Worm (Caenorhabditis elegans) whole organism, L3 larva: ENCODE data around the gene pdha-1.

Experiments used
- R02D3.7 ChIP-seq: fragments of 150-350 bp; optimal IDR thresholded peaks from 2 replicates; lab custom pipeline; 2014; ENCODE audit warnings: missing biosample characterization, missing genetic modification characterization
- ZK546.5 ChIP-seq: sonication (generic microtip); optimal IDR thresholded peaks from 2 replicates; lab custom pipeline; 2017; ENCODE audit warnings: missing biosample characterization, missing genetic modification characterization
- ama-1 ChIP-seq: fragments of 150-350 bp; optimal IDR thresholded peaks from 2 replicates; lab custom pipeline; 2018
- ceh-16 ChIP-seq: sonication (generic microtip); optimal IDR thresholded peaks from 2 replicates; lab custom pipeline; 2017; ENCODE audit warnings: missing biosample characterization, missing genetic modification characterization
- ceh-82 ChIP-seq: fragments of 150-350 bp; optimal IDR thresholded peaks from 2 replicates; lab custom pipeline; 2014; ENCODE audit warnings: missing biosample characterization, missing genetic modification characterization
- daf-12 ChIP-seq: fragments of 150-350 bp; optimal IDR thresholded peaks from 2 replicates; lab custom pipeline; 2014; ENCODE audit warnings: missing biosample characterization, missing genetic modification reagents, missing genetic modification characterization
- egl-5 ChIP-seq: fragments of 150-350 bp; optimal IDR thresholded peaks from 2 replicates; lab custom pipeline; 2017; ENCODE audit warnings: missing biosample characterization, missing genetic modification reagents, missing genetic modification characterization, inconsistent platforms
- elt-1 ChIP-seq: fragments of 150-350 bp; optimal IDR thresholded peaks from 2 replicates; lab custom pipeline; 2014; ENCODE audit warnings: missing biosample characterization, missing genetic modification characterization
- elt-2 ChIP-seq: sonication (generic microtip); optimal IDR thresholded peaks from 2 replicates; lab custom pipeline; 2016; ENCODE audit warnings: missing genetic modification reagents, mild to moderate bottlenecking, missing genetic modification characterization, missing compliant biosample characterization
- elt-3 ChIP-seq, 3 experiments: fragments of 150-350 bp in 1 of 3; sonication (generic microtip) in 2 of 3; optimal IDR thresholded peaks; 2 replicates in 2 of 3; 4 replicates in 1 of 3; lab custom pipeline; 2014 to 2017; ENCODE audit warnings: missing biosample characterization in 3 of 3, missing genetic modification characterization in 3 of 3
- fkh-10 ChIP-seq: sonication (generic microtip); optimal IDR thresholded peaks from 2 replicates; lab custom pipeline; 2017; ENCODE audit warnings: missing biosample characterization, missing genetic modification reagents, missing genetic modification characterization
- hmg-11 ChIP-seq: sonication (generic microtip); optimal IDR thresholded peaks from 2 replicates; lab custom pipeline; 2016; ENCODE audit warnings: missing genetic modification characterization, missing compliant biosample characterization
- jun-1 ChIP-seq: fragments of 150-350 bp; optimal IDR thresholded peaks from 2 replicates; lab custom pipeline; 2014; ENCODE audit warnings: missing biosample characterization, missing genetic modification reagents, missing genetic modification characterization
- lin-15B ChIP-seq: fragments of 150-350 bp; optimal IDR thresholded peaks from 2 replicates; lab custom pipeline; 2014; ENCODE audit warnings: missing biosample characterization, missing genetic modification characterization
- lin-39 ChIP-seq: fragments of 150-350 bp; optimal IDR thresholded peaks from 2 replicates; lab custom pipeline; 2018; ENCODE audit warnings: missing biosample characterization, missing genetic modification reagents, missing genetic modification characterization
- lsy-12 ChIP-seq: sonication (generic microtip); optimal IDR thresholded peaks from 2 replicates; lab custom pipeline; 2016; ENCODE audit warnings: mild to moderate bottlenecking, missing genetic modification characterization, missing compliant biosample characterization
- mdl-1 ChIP-seq: fragments of 150-350 bp; optimal IDR thresholded peaks from 2 replicates; lab custom pipeline; 2014; ENCODE audit warnings: missing biosample characterization, missing genetic modification characterization
- mml-1 ChIP-seq: fragments of 150-350 bp; sonication (generic microtip); optimal IDR thresholded peaks from 3 replicates; lab custom pipeline; 2014; ENCODE audit warnings: missing biosample characterization, missing genetic modification characterization
- nfya-1 ChIP-seq: sonication (generic microtip); optimal IDR thresholded peaks from 2 replicates; lab custom pipeline; 2017; ENCODE audit warnings: missing genetic modification characterization, mild to moderate bottlenecking, missing compliant biosample characterization, antibody characterized with exemption, moderate library complexity; ENCODE audit not compliant: insufficient read depth
- nhr-11 ChIP-seq: fragments of 150-350 bp; optimal IDR thresholded peaks from 2 replicates; lab custom pipeline; 2014; ENCODE audit warnings: missing biosample characterization, missing genetic modification characterization
- nhr-12 ChIP-seq: fragments of 150-350 bp; optimal IDR thresholded peaks from 2 replicates; lab custom pipeline; 2014; ENCODE audit warnings: missing biosample characterization, missing genetic modification characterization
- nhr-23 ChIP-seq: fragments of 150-350 bp; optimal IDR thresholded peaks from 2 replicates; lab custom pipeline; 2014; ENCODE audit warnings: missing biosample characterization, missing genetic modification reagents, missing genetic modification characterization
- nhr-237 ChIP-seq: fragments of 150-350 bp; optimal IDR thresholded peaks from 2 replicates; lab custom pipeline; 2014; ENCODE audit warnings: missing biosample characterization, missing genetic modification characterization
- nhr-25 ChIP-seq: sonication (generic microtip); optimal IDR thresholded peaks from 2 replicates; lab custom pipeline; 2017; ENCODE audit warnings: missing biosample characterization, missing genetic modification characterization
- nhr-28 ChIP-seq: fragments of 150-350 bp; optimal IDR thresholded peaks from 2 replicates; lab custom pipeline; 2014; ENCODE audit warnings: missing biosample characterization, missing genetic modification characterization
- nhr-43 ChIP-seq: sonication (generic microtip); optimal IDR thresholded peaks from 2 replicates; lab custom pipeline; 2016; ENCODE audit warnings: mild to moderate bottlenecking, missing genetic modification characterization, missing compliant biosample characterization; ENCODE audit not compliant: poor library complexity, severe bottlenecking
- nhr-67 ChIP-seq: fragments of 150-350 bp; optimal IDR thresholded peaks from 2 replicates; lab custom pipeline; 2014; ENCODE audit warnings: missing biosample characterization, missing genetic modification characterization
- pha-4 ChIP-seq: fragments of 150-350 bp; optimal IDR thresholded peaks from 2 replicates; lab custom pipeline; 2014; ENCODE audit warnings: missing biosample characterization, missing genetic modification reagents, missing genetic modification characterization
- pqm-1 ChIP-seq: fragments of 150-350 bp; optimal IDR thresholded peaks from 2 replicates; lab custom pipeline; 2017; ENCODE audit warnings: missing biosample characterization, missing genetic modification characterization, inconsistent platforms
- skn-1 ChIP-seq: fragments of 150-350 bp; optimal IDR thresholded peaks from 2 replicates; lab custom pipeline; 2014; ENCODE audit warnings: missing biosample characterization, missing genetic modification characterization
- snpc-4 ChIP-seq: fragments of 150-350 bp; optimal IDR thresholded peaks from 2 replicates; lab custom pipeline; 2014; ENCODE audit warnings: missing biosample characterization, missing genetic modification characterization
- unc-39 ChIP-seq: sonication (generic microtip); optimal IDR thresholded peaks from 4 replicates; lab custom pipeline; 2017; ENCODE audit warnings: missing biosample characterization, missing genetic modification characterization
- ztf-11 ChIP-seq: fragments of 150-350 bp; optimal IDR thresholded peaks from 2 replicates; lab custom pipeline; 2014; ENCODE audit warnings: missing biosample characterization, missing genetic modification characterization
- ztf-4 ChIP-seq: fragments of 150-350 bp; optimal IDR thresholded peaks from 2 replicates; lab custom pipeline; 2014; ENCODE audit warnings: missing biosample characterization, missing genetic modification characterization

The pdha-1 gene

DNA sequence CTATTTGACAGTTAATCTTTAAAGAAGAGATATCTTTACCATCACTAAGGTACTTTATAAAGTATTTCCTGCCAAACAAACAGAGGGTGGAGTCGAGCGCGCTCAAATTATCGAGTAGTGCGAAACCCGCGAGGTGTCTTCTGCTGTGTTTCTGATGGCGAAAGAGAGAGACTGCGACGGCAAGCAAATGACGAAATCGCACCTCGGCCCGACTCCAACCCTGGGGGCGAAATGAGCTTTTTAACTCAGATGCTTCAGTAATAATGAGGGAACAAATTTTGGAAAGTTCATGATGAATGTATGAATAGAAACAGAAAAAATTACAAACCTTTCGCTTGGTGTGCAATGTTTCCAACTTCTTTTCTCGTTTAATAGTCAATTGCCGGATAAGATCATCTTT is 25.4 kb downstream of the pdha-1 start:
- TF ChIP-seq pqm-1 (tag; lab: Kevin White, UChicago) (peak; percentile 65), nhr-43 (peak; percentile 67), nhr-25 (tag; lab: Kevin White, UChicago) (peak; percentile 71), lin-39 (peak; percentile 76), elt-2 (peak; percentile 53), daf-12 (tag; lab: Kevin White, UChicago) (no peak), R02D3.7 (tag; lab: Kevin White, UChicago) (peak; percentile 4), elt-1 (tag; lab: Kevin White, UChicago) (no peak), lin-15B (tag; lab: Kevin White, UChicago) (peak; percentile 54), jun-1 (tag; lab: Kevin White, UChicago) (peak; percentile 9), lsy-12 (tag; lab: Kevin White, UChicago) (peak; percentile 31), elt-3 (tag; optimal IDR thresholded peaks at IDR 0.05; lab: Kevin White, UChicago) (peak in 1 of 3 experiments; percentile 43), skn-1 (tag; lab: Kevin White, UChicago) (peak; percentile 0), mml-1 (tag; lab: Kevin White, UChicago) (no peak), nfya-1 (tag; lab: Kevin White, UChicago) (peak; percentile 69), snpc-4 (tag; lab: Kevin White, UChicago) (peak; percentile 98), nhr-23 (peak; percentile 41), ama-1 (lab: Kevin White, UChicago) (peak; percentile 88), fkh-10 (no peak)

ce11 chrII:8092537-8092936 is 26.5 kb downstream of the pdha-1 start, which contains the start of gene ltd-1:
Gene ltd-1 (minus strand): TSS chrII:8092754.
- TF ChIP-seq nhr-12 (tag; lab: Kevin White, UChicago), result no peak
- TF ChIP-seq nhr-25 (tag; lab: Kevin White, UChicago), result no peak
- no peak for TF ChIP-seq unc-39 (tag; lab: Kevin White, UChicago)
- TF ChIP-seq ztf-4 (tag; lab: Kevin White, UChicago), result no peak
- TF ChIP-seq nhr-28, result no peak
- TF ChIP-seq pha-4, result no peak
- TF ChIP-seq skn-1 (tag; lab: Kevin White, UChicago), result no peak
- no peak for TF ChIP-seq egl-5 (tag; lab: Kevin White, UChicago)
- TF ChIP-seq ceh-82 (tag; lab: Kevin White, UChicago), result no peak
- TF ChIP-seq, all 47 proteins: peak for 0

DNA sequence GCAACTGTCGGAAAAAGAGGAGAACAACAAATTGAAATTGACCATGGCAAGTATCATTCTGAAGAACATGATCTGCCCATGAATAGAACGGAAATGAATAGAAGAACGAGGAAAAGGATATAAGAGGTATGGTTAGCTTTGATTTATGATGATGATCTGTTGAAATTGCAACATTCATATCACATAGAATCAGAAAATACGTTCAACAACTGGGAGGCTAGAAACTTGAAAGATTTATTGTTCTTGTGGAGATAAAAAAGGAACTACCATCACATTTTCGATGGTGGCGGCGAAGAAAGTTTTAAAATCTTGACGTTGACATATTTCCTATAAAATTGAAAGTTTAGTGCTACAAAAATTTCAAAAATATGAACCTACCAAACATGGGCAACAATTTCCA is 27.2 kb downstream of the pdha-1 start:
- TF ChIP-seq ceh-16 (no peak), nhr-25 (tag; lab: Kevin White, UChicago) (no peak), hmg-11 (tag; lab: Kevin White, UChicago) (no peak), ama-1 (lab: Kevin White, UChicago) (no peak), ceh-82 (tag; lab: Kevin White, UChicago) (no peak), nhr-67 (no peak), elt-1 (tag; lab: Kevin White, UChicago) (no peak), unc-39 (tag; lab: Kevin White, UChicago) (no peak), ztf-11 (no peak), skn-1 (tag; lab: Kevin White, UChicago) (no peak), nhr-23 (no peak), nhr-237 (no peak), nhr-11 (tag; lab: Kevin White, UChicago) (no peak), lsy-12 (tag; lab: Kevin White, UChicago) (no peak), R02D3.7 (tag; lab: Kevin White, UChicago) (no peak)
- TF ChIP-seq, all 47 proteins: peak for 0

DNA sequence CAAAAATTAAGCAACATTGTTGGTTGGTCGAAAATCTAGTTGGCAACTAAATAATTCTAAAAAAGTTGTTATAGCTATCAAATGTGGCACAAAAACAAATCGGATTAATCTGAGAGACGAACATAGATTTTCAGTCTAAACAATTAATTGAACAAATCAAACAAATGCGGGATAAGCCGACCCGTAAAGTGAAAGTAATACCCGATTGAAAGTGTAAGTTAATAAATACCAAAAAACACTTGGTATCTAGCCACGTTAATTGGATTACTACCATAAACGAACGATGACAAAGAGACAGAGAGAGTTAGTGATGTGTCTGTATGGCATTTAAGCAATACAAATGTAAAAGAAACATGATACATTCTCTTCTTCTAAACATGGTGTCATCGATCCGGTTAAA is 27.8 kb downstream of the pdha-1 start:
- TF ChIP-seq ZK546.5 (tag; lab: Kevin White, UChicago) (no peak), nhr-25 (tag; lab: Kevin White, UChicago) (peak; percentile 41), ama-1 (lab: Kevin White, UChicago) (no peak), lin-15B (tag; lab: Kevin White, UChicago) (no peak)

ce11 chrII:8099212-8099784 is 33.2 kb downstream of the pdha-1 start:
- peak; percentile 23 for TF ChIP-seq nhr-23
- no peak for TF ChIP-seq mdl-1
- TF ChIP-seq nhr-25 (tag; lab: Kevin White, UChicago), result peak; percentile 66
